Fruit fly (Drosophila melanogaster) whole organism, embryonic: Measurements from ENCODE around the gene blp.

Source experiments
- Asciz ChIP-seq: fragments of 200-800 bp; sonication (Bioruptor generic); optimal IDR thresholded peaks from 2 replicates; lab custom pipeline; 2017; ENCODE audit warnings: missing biosample characterization, mild to moderate bottlenecking, missing genetic modification characterization, missing genetic modification reagents
- Atf-2 ChIP-seq: fragments of 200-800 bp; sonication (Bioruptor generic); optimal IDR thresholded peaks from 2 replicates; lab custom pipeline; 2016; ENCODE audit warnings: missing biosample characterization, missing genetic modification characterization
- BEAF-32 ChIP-seq: fragments of 200-800 bp; sonication (Bioruptor generic); optimal IDR thresholded peaks from 3 replicates; lab custom pipeline; 2017; ENCODE audit warnings: missing biosample characterization, missing genetic modification characterization, mild to moderate bottlenecking, moderate library complexity, missing genetic modification reagents
- Bgb ChIP-seq: fragments of 200-800 bp; sonication (Bioruptor generic); IDR thresholded peaks from 2 replicates; pipeline ENCODE4 v1.3.6; 2022; ENCODE audit warnings: missing biosample characterization, missing genetic modification characterization; ENCODE audit not compliant: partially characterized antibody
- Bteb2 ChIP-seq: fragments of 200-800 bp; sonication (Bioruptor generic); optimal IDR thresholded peaks from 2 replicates; lab custom pipeline; 2016; ENCODE audit warnings: missing biosample characterization, missing genetic modification characterization
- CG1024 ChIP-seq: fragments of 200-800 bp; sonication (Bioruptor generic); IDR thresholded peaks from 2 replicates; pipeline ENCODE4 v1.3.6; 2022; ENCODE audit warnings: missing biosample characterization, missing genetic modification characterization
- CG10267 ChIP-seq: fragments of 200-800 bp; sonication (Bioruptor generic); optimal IDR thresholded peaks from 2 replicates; lab custom pipeline; 2018; ENCODE audit warnings: missing biosample characterization, mild to moderate bottlenecking, missing genetic modification characterization, moderate library complexity
- CG10654 ChIP-seq: fragments of 200-800 bp; sonication (Bioruptor generic); optimal IDR thresholded peaks from 2 replicates; lab custom pipeline; 2016; ENCODE audit warnings: missing biosample characterization, missing genetic modification characterization
- CG15269 ChIP-seq: fragments of 200-800 bp; sonication (Bioruptor generic); optimal IDR thresholded peaks from 2 replicates; lab custom pipeline; 2018; ENCODE audit warnings: missing biosample characterization, mild to moderate bottlenecking, missing genetic modification characterization, moderate library complexity
- CG16779 ChIP-seq: fragments of 200-800 bp; sonication (Bioruptor generic); IDR thresholded peaks from 2 replicates; pipeline ENCODE4 v1.3.6; 2022; ENCODE audit warnings: missing biosample characterization, missing genetic modification characterization
- CG18619 ChIP-seq: fragments of 200-800 bp; sonication (Bioruptor generic); optimal IDR thresholded peaks from 3 replicates; lab custom pipeline; 2017; ENCODE audit warnings: missing biosample characterization, mild to moderate bottlenecking, missing genetic modification characterization
- CG2712 ChIP-seq: fragments of 200-800 bp; optimal IDR thresholded peaks from 3 replicates; lab custom pipeline; 2019; ENCODE audit warnings: missing biosample characterization, mild to moderate bottlenecking, missing genetic modification characterization, moderate library complexity
- CG2875 ChIP-seq: fragments of 200-800 bp; sonication (Bioruptor generic); optimal IDR thresholded peaks from 2 replicates; lab custom pipeline; 2017; ENCODE audit warnings: missing biosample characterization, mild to moderate bottlenecking, missing genetic modification characterization, missing genetic modification reagents
- CG33213 ChIP-seq: fragments of 200-800 bp; sonication (Bioruptor generic); optimal IDR thresholded peaks from 3 replicates; lab custom pipeline; 2016; ENCODE audit warnings: missing biosample characterization, missing genetic modification characterization
- CG34224 ChIP-seq: fragments of 200-800 bp; sonication (Bioruptor generic); IDR thresholded peaks from 3 replicates; pipeline ENCODE4 v1.3.6; 2022; ENCODE audit warnings: missing biosample characterization, missing genetic modification characterization; ENCODE audit not compliant: partially characterized antibody
- CG4282 ChIP-seq: fragments of 200-800 bp; sonication (Bioruptor generic); optimal IDR thresholded peaks from 2 replicates; lab custom pipeline; 2016; ENCODE audit warnings: missing biosample characterization, missing genetic modification characterization
- CG7786 ChIP-seq: fragments of 200-800 bp; sonication (Bioruptor generic); optimal IDR thresholded peaks from 2 replicates; lab custom pipeline; 2016; ENCODE audit warnings: missing biosample characterization, missing genetic modification characterization
- CG8478 ChIP-seq: fragments of >200 bp; optimal IDR thresholded peaks from 2 replicates; lab custom pipeline; 2018
- CG9437 ChIP-seq: fragments of 200-800 bp; sonication (Bioruptor generic); optimal IDR thresholded peaks from 2 replicates; lab custom pipeline; 2018; ENCODE audit warnings: missing biosample characterization, mild to moderate bottlenecking, missing genetic modification characterization
- Fer1 ChIP-seq: fragments of 200-800 bp; sonication (Bioruptor generic); optimal IDR thresholded peaks from 2 replicates; lab custom pipeline; 2017; ENCODE audit warnings: missing biosample characterization, mild to moderate bottlenecking, missing genetic modification characterization
- H15 ChIP-seq: fragments of 200-800 bp; sonication (Bioruptor generic); IDR thresholded peaks from 3 replicates; pipeline ENCODE4 v1.3.6; 2022; ENCODE audit warnings: missing biosample characterization, missing genetic modification characterization
- HLH4C ChIP-seq: fragments of 200-800 bp; sonication (Bioruptor generic); IDR thresholded peaks from 3 replicates; pipeline ENCODE4 v1.3.6; 2022; ENCODE audit warnings: missing biosample characterization, missing genetic modification characterization; ENCODE audit not compliant: partially characterized antibody
- Hand ChIP-seq: fragments of 200-800 bp; sonication (Bioruptor generic); optimal IDR thresholded peaks from 2 replicates; lab custom pipeline; 2017; ENCODE audit warnings: mild to moderate bottlenecking, missing biosample characterization, missing genetic modification reagents, missing genetic modification characterization
- Hr51 ChIP-seq, 2 experiments: fragments of 200-800 bp; sonication (Bioruptor generic); optimal IDR thresholded peaks; 2 replicates in 1 of 2; 3 replicates in 1 of 2; lab custom pipeline; 2016 to 2018; ENCODE audit warnings: missing biosample characterization in 2 of 2, missing genetic modification characterization in 2 of 2, mild to moderate bottlenecking in 1 of 2, moderate library complexity in 1 of 2
- MTF-1 ChIP-seq: fragments of 200-800 bp; sonication (Bioruptor generic); optimal IDR thresholded peaks from 2 replicates; lab custom pipeline; 2018; ENCODE audit warnings: missing biosample characterization, mild to moderate bottlenecking, missing genetic modification characterization, borderline replicate concordance
- NK7.1 ChIP-seq: fragments of 200-800 bp; sonication (Bioruptor generic); optimal IDR thresholded peaks from 3 replicates; lab custom pipeline; 2016; ENCODE audit warnings: missing biosample characterization, missing genetic modification characterization
- Nf-YB ChIP-seq: fragments of 200-800 bp; sonication (Bioruptor generic); optimal IDR thresholded peaks from 3 replicates; lab custom pipeline; 2019; ENCODE audit warnings: missing biosample characterization, mild to moderate bottlenecking, missing genetic modification characterization, moderate library complexity
- Pdp1 ChIP-seq, 2 experiments: fragments of 200-800 bp; sonication (Bioruptor generic); optimal IDR thresholded peaks; 3 replicates each; lab custom pipeline; 2016; ENCODE audit warnings: missing biosample characterization in 2 of 2, missing genetic modification characterization in 2 of 2, mild to moderate bottlenecking in 1 of 2, moderate library complexity in 1 of 2
- Rx ChIP-seq: fragments of 200-800 bp; sonication (Bioruptor generic); IDR thresholded peaks from 2 replicates; pipeline ENCODE4 v1.3.6; 2022; ENCODE audit warnings: missing biosample characterization, missing genetic modification characterization
- Side ChIP-seq: fragments of 200-800 bp; sonication (Bioruptor generic); optimal IDR thresholded peaks from 2 replicates; lab custom pipeline; 2016; ENCODE audit warnings: missing biosample characterization, missing genetic modification characterization
- ab ChIP-seq: fragments of 200-800 bp; sonication (Bioruptor generic); optimal IDR thresholded peaks from 2 replicates; lab custom pipeline; 2016; ENCODE audit warnings: missing biosample characterization, missing genetic modification characterization
- abd-A ChIP-seq: fragments of 200-800 bp; sonication (Bioruptor generic); optimal IDR thresholded peaks from 3 replicates; lab custom pipeline; 2019; ENCODE audit warnings: missing biosample characterization, mild to moderate bottlenecking, missing genetic modification characterization, moderate library complexity
- ap ChIP-seq: fragments of 200-800 bp; sonication (Bioruptor generic); IDR thresholded peaks from 2 replicates; pipeline ENCODE4 v1.3.6; 2022; ENCODE audit warnings: missing biosample characterization, missing genetic modification characterization
- ase ChIP-seq: fragments of 200-800 bp; sonication (Bioruptor generic); IDR thresholded peaks from 3 replicates; pipeline ENCODE4 v1.3.6; 2022; ENCODE audit warnings: missing biosample characterization, missing genetic modification characterization
- crp ChIP-seq, 2 experiments: fragments of 200-800 bp; sonication (Bioruptor generic); optimal IDR thresholded peaks; 2 replicates in 1 of 2; 3 replicates in 1 of 2; lab custom pipeline; 2017; ENCODE audit warnings: missing biosample characterization in 2 of 2, missing genetic modification characterization in 2 of 2, mild to moderate bottlenecking in 1 of 2, moderate library complexity in 1 of 2
- da ChIP-seq: fragments of 200-800 bp; sonication (Bioruptor generic); optimal IDR thresholded peaks from 2 replicates; lab custom pipeline; 2016; ENCODE audit warnings: missing biosample characterization, missing genetic modification characterization
- en ChIP-seq: fragments of 200-800 bp; sonication (Bioruptor generic); optimal IDR thresholded peaks from 2 replicates; lab custom pipeline; 2016; ENCODE audit warnings: missing biosample characterization, missing genetic modification characterization
- eve ChIP-seq, 2 experiments: fragments of >200 bp; optimal IDR thresholded peaks; 2 replicates each; lab custom pipeline; 2017; ENCODE audit warnings: missing biosample characterization in 2 of 2, missing genetic modification characterization in 2 of 2
- fd96Cb ChIP-seq: fragments of 200-800 bp; sonication (Bioruptor generic); optimal IDR thresholded peaks from 2 replicates; lab custom pipeline; 2018; ENCODE audit warnings: missing biosample characterization, mild to moderate bottlenecking, missing genetic modification characterization, moderate library complexity
- gcm2 ChIP-seq: fragments of 200-800 bp; sonication (Bioruptor generic); optimal IDR thresholded peaks from 2 replicates; lab custom pipeline; 2016; ENCODE audit warnings: missing biosample characterization, missing genetic modification characterization
- gsb ChIP-seq: fragments of 200-800 bp; sonication (Bioruptor generic); IDR thresholded peaks from 2 replicates; pipeline ENCODE4 v1.3.6; 2022; ENCODE audit warnings: missing biosample characterization, missing genetic modification characterization
- ham ChIP-seq: fragments of 200-800 bp; sonication (Bioruptor generic); IDR thresholded peaks from 2 replicates; pipeline ENCODE4 v1.3.6; 2022; ENCODE audit warnings: missing biosample characterization, missing genetic modification characterization
- mld ChIP-seq: fragments of 200-800 bp; sonication (Bioruptor generic); IDR thresholded peaks from 3 replicates; pipeline ENCODE4 v1.3.6; 2022; ENCODE audit warnings: missing biosample characterization, missing genetic modification characterization; ENCODE audit not compliant: partially characterized antibody
- nerfin-2 ChIP-seq: fragments of 200-800 bp; sonication (Bioruptor generic); IDR thresholded peaks from 2 replicates; pipeline ENCODE4 v1.3.6; 2022; ENCODE audit warnings: missing biosample characterization, missing genetic modification characterization; ENCODE audit not compliant: partially characterized antibody
- psq ChIP-seq: fragments of 200-800 bp; sonication (Bioruptor generic); optimal IDR thresholded peaks from 2 replicates; lab custom pipeline; 2017; ENCODE audit warnings: missing biosample characterization, missing genetic modification characterization
- repo ChIP-seq: fragments of 200-800 bp; sonication (Bioruptor generic); optimal IDR thresholded peaks from 2 replicates; lab custom pipeline; 2016; ENCODE audit warnings: missing biosample characterization, missing genetic modification characterization
- scrt ChIP-seq: fragments of 200-800 bp; sonication (Bioruptor generic); optimal IDR thresholded peaks from 2 replicates; lab custom pipeline; 2018; ENCODE audit warnings: missing biosample characterization, mild to moderate bottlenecking, missing genetic modification characterization, moderate library complexity
- sob ChIP-seq: fragments of 200-800 bp; sonication (Bioruptor generic); IDR thresholded peaks from 2 replicates; pipeline ENCODE4 v1.3.6; 2022; ENCODE audit warnings: missing biosample characterization, missing genetic modification characterization
- tup ChIP-seq: fragments of 200-800 bp; sonication (Bioruptor generic); optimal IDR thresholded peaks from 2 replicates; lab custom pipeline; 2016; ENCODE audit warnings: missing biosample characterization, mild to moderate bottlenecking, missing genetic modification characterization, moderate library complexity
- zen ChIP-seq: fragments of 200-800 bp; sonication (Bioruptor generic); optimal IDR thresholded peaks from 3 replicates; lab custom pipeline; 2018; ENCODE audit warnings: missing biosample characterization, mild to moderate bottlenecking, missing genetic modification characterization, moderate library complexity

Gene blp

DNA sequence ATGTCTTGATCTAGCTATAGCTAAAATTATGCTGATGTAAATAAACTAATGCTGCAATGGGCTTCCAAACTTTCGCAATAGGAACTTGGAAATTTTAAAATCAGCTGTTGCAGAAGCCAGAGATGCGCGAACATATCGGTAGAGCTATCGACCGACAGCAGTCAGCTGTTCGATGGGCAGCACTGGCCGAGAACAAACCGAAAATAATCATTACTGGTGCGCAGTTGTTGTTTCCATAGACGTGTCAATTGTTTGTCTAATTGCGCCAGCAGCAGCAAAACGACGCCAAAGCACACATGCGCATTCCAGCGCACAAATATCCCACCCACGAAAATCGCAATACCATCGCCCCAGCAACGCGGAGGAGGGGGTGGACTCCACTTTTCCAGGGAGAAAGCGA is 1.3 kb downstream of the blp start, which contains the start of gene Sap47 (continued):
- TF ChIP-seq tup (GFP tag; lab: Kevin White, UChicago) = no peak
- TF ChIP-seq ap (GFP tag; lab: Robert Waterston, UW) = no peak
- 0 out of 3 replicates have a peak, but pooled peaks have one; percentile 64 for TF ChIP-seq mld (GFP tag; lab: Robert Waterston, UW)
- peak; percentile 5 for TF ChIP-seq CG10267 (tag; lab: Kevin White, UChicago)
- TF ChIP-seq gcm2 (GFP tag; lab: Kevin White, UChicago) = no peak
- TF ChIP-seq CG16779 (GFP tag; lab: Robert Waterston, UW) = no peak; the same call in 1 of the 2 replicates
- no peak for TF ChIP-seq ab (GFP tag; lab: Kevin White, UChicago)
- TF ChIP-seq BEAF-32 (GFP tag; lab: Kevin White, UChicago) = peak; percentile 83
- peak; percentile 67; the same call in 2 of the 3 replicates for TF ChIP-seq HLH4C
- TF ChIP-seq scrt (GFP tag; lab: Kevin White, UChicago) = peak; percentile 10
- TF ChIP-seq CG10654 = no peak
- peak; percentile 92 to 100 for TF ChIP-seq crp (GFP tag; optimal IDR thresholded peaks at IDR 0.05; lab: Kevin White, UChicago)
- no peak for TF ChIP-seq Fer1 (GFP tag; lab: Kevin White, UChicago)
- TF ChIP-seq H15 = no peak
- TF ChIP-seq CG8478 (lab: Kevin White, UChicago) = no peak
- TF ChIP-seq CG7786 (GFP tag; lab: Kevin White, UChicago) = no peak
- no peak for TF ChIP-seq CG9437 (GFP tag; lab: Kevin White, UChicago)
- TF ChIP-seq repo (GFP tag; lab: Kevin White, UChicago) = no peak
- TF ChIP-seq Hand = no peak
- no peak for TF ChIP-seq Asciz (GFP tag; lab: Kevin White, UChicago)
- TF ChIP-seq nerfin-2 (GFP tag; lab: Robert Waterston, UW) = peak; percentile 74
- TF ChIP-seq gsb (GFP tag; lab: Robert Waterston, UW) = peak; percentile 42; the same call in 1 of the 2 replicates
- TF ChIP-seq Hr51 (GFP tag; optimal IDR thresholded peaks at IDR 0.05; lab: Kevin White, UChicago) = peak in 1 of 2 experiments; percentile 0
- no peak for TF ChIP-seq Nf-YB (GFP tag; lab: Kevin White, UChicago)
- TF ChIP-seq CG34224 (GFP tag; lab: Robert Waterston, UW) = peak; percentile 92
- TF ChIP-seq CG1024 (GFP tag; lab: Robert Waterston, UW) = no peak
- TF ChIP-seq Atf-2 (GFP tag; lab: Kevin White, UChicago) = no peak
- no peak for TF ChIP-seq CG33213
- TF ChIP-seq Pdp1 (GFP tag; optimal IDR thresholded peaks at IDR 0.05; lab: Kevin White, UChicago) = peak in 1 of 2 experiments; percentile 73
- no peak for TF ChIP-seq ase (GFP tag; lab: Robert Waterston, UW)
- TF ChIP-seq CG2875 (GFP tag; lab: Kevin White, UChicago) = no peak
- TF ChIP-seq CG4282 = no peak
- no peak for TF ChIP-seq Side (GFP tag; lab: Kevin White, UChicago)
- TF ChIP-seq CG15269 (tag; lab: Kevin White, UChicago) = no peak
- TF ChIP-seq MTF-1 = no peak
- TF ChIP-seq NK7.1 (GFP tag; lab: Kevin White, UChicago) = no peak
- TF ChIP-seq CG18619 (GFP tag; lab: Kevin White, UChicago) = no peak
- TF ChIP-seq en (GFP tag; lab: Kevin White, UChicago) = no peak
- TF ChIP-seq psq (GFP tag; lab: Kevin White, UChicago) = no peak
- no peak for TF ChIP-seq ham (GFP tag; lab: Robert Waterston, UW)
- peak; percentile 91 for TF ChIP-seq Bgb (GFP tag; lab: Robert Waterston, UW)
- no peak for TF ChIP-seq da (GFP tag; lab: Kevin White, UChicago)
- no peak for TF ChIP-seq Bteb2
- no peak for TF ChIP-seq eve (GFP tag; optimal IDR thresholded peaks at IDR 0.05; lab: Kevin White, UChicago)
- TF ChIP-seq abd-A (tag; lab: Kevin White, UChicago) = peak; percentile 96
- TF ChIP-seq sob = no peak
- TF ChIP-seq Rx (GFP tag; lab: Robert Waterston, UW) = no peak
- no peak for TF ChIP-seq fd96Cb
- TF ChIP-seq CG2712 (tag; lab: Kevin White, UChicago) = no peak
- TF ChIP-seq zen (tag; lab: Kevin White, UChicago) = peak; percentile 12
